Worm (Caenorhabditis elegans): Measurements from ENCODE around the gene mrps-2.

mrps-2 gene

ce11 chrV:8434400-8434827, 31.1 kb upstream of the mrps-2 start:
- TF ChIP-seq sea-1 (GFP tag; conservative IDR thresholded peaks at IDR 0.05) (no peak), B0310.2 (tag; optimal IDR thresholded peaks at IDR 0.05) (no peak), ceh-36 (tag; optimal IDR thresholded peaks at IDR 0.05) (no peak), ets-7 (tag; optimal IDR thresholded peaks at IDR 0.05) (no peak), tbx-37 (GFP tag; conservative IDR thresholded peaks at IDR 0.05) (no peak), flt-1 (GFP tag; IDR thresholded peaks at IDR 0.05) (no peak), hmg-4 (GFP tag; optimal IDR thresholded peaks at IDR 0.05) (no peak), tra-4 (tag; optimal IDR thresholded peaks at IDR 0.05) (no peak), pes-1 (GFP tag; IDR thresholded peaks at IDR 0.05) (no peak), F13C5.2 (tag; optimal IDR thresholded peaks at IDR 0.05) (no peak), hnd-1 (tag; optimal IDR thresholded peaks at IDR 0.05) (no peak), aly-1 (tag; optimal IDR thresholded peaks at IDR 0.05) (no peak), ama-1 (optimal IDR thresholded peaks at IDR 0.05) (no peak), tbx-11 (GFP tag; IDR thresholded peaks at IDR 0.05) (no peak), scrt-1 (GFP tag; IDR thresholded peaks at IDR 0.05) (no peak), ceh-13 (GFP tag; optimal IDR thresholded peaks at IDR 0.05) (no peak), hmbx-1 (tag; optimal IDR thresholded peaks at IDR 0.05) (no peak)

ce11 chrV:8435292-8435691, 30.2 kb upstream of the mrps-2 start:
- TF ChIP-seq ets-7 (tag; optimal IDR thresholded peaks at IDR 0.05) (no peak), hnd-1 (tag; optimal IDR thresholded peaks at IDR 0.05) (no peak), hmbx-1 (tag; optimal IDR thresholded peaks at IDR 0.05) (no peak), ama-1 (optimal IDR thresholded peaks at IDR 0.05) (no peak), ceh-13 (GFP tag; optimal IDR thresholded peaks at IDR 0.05) (no peak), tbx-37 (GFP tag; conservative IDR thresholded peaks at IDR 0.05) (no peak), pes-1 (GFP tag; IDR thresholded peaks at IDR 0.05) (no peak), ceh-36 (tag; optimal IDR thresholded peaks at IDR 0.05) (no peak), flt-1 (GFP tag; IDR thresholded peaks at IDR 0.05) (no peak), scrt-1 (GFP tag; IDR thresholded peaks at IDR 0.05) (no peak), hmg-4 (GFP tag; optimal IDR thresholded peaks at IDR 0.05) (no peak), aly-1 (tag; optimal IDR thresholded peaks at IDR 0.05) (no peak), tbx-11 (GFP tag; IDR thresholded peaks at IDR 0.05) (no peak), F13C5.2 (tag; optimal IDR thresholded peaks at IDR 0.05) (no peak), tra-4 (tag; optimal IDR thresholded peaks at IDR 0.05) (no peak), sea-1 (GFP tag; conservative IDR thresholded peaks at IDR 0.05) (no peak), B0310.2 (tag; optimal IDR thresholded peaks at IDR 0.05) (no peak)

DNA sequence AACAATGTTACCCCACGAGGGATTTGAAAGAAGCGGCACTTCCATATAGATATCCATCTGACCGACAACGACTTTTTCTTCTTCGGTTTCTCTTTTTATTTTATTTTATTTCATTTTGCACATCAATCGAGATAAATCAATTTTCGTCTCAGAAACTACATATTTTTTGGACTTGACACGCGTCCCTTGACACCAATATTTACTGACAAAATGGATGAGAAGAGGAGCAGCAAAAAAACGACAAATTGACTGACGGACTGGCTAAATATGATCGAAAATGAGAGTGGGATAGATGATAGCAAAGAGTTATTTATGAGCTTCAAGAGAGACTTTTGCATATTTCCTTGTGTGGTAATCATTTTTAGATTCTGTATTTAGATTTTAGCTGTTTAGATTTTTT, 28.1 kb upstream of the mrps-2 start:
- TF ChIP-seq B0310.2 (tag; optimal IDR thresholded peaks at IDR 0.05) (no peak), F13C5.2 (tag; optimal IDR thresholded peaks at IDR 0.05) (no peak), scrt-1 (GFP tag; IDR thresholded peaks at IDR 0.05) (no peak), tra-4 (tag; optimal IDR thresholded peaks at IDR 0.05) (no peak), hmg-4 (GFP tag; optimal IDR thresholded peaks at IDR 0.05) (no peak), pes-1 (GFP tag; IDR thresholded peaks at IDR 0.05) (no peak), aly-1 (tag; optimal IDR thresholded peaks at IDR 0.05) (no peak), ets-7 (tag; optimal IDR thresholded peaks at IDR 0.05) (no peak), tbx-11 (GFP tag; IDR thresholded peaks at IDR 0.05) (no peak), ceh-36 (tag; optimal IDR thresholded peaks at IDR 0.05) (no peak), sea-1 (GFP tag; conservative IDR thresholded peaks at IDR 0.05) (no peak), tbx-37 (GFP tag; conservative IDR thresholded peaks at IDR 0.05) (no peak)

- no peak for TF ChIP-seq B0310.2 (tag; optimal IDR thresholded peaks at IDR 0.05)
- TF ChIP-seq ceh-36 (tag; optimal IDR thresholded peaks at IDR 0.05): no peak
- no peak for TF ChIP-seq pes-1 (GFP tag; IDR thresholded peaks at IDR 0.05)
- TF ChIP-seq tbx-11 (GFP tag; IDR thresholded peaks at IDR 0.05): no peak
- TF ChIP-seq hmg-4 (GFP tag; optimal IDR thresholded peaks at IDR 0.05): no peak
- TF ChIP-seq ets-7 (tag; optimal IDR thresholded peaks at IDR 0.05): no peak
- no peak for TF ChIP-seq ceh-13 (GFP tag; optimal IDR thresholded peaks at IDR 0.05)
- TF ChIP-seq flt-1 (GFP tag; IDR thresholded peaks at IDR 0.05): no peak
- TF ChIP-seq aly-1 (tag; optimal IDR thresholded peaks at IDR 0.05): no peak
- TF ChIP-seq scrt-1 (GFP tag; IDR thresholded peaks at IDR 0.05): no peak
- TF ChIP-seq tbx-37 (GFP tag; conservative IDR thresholded peaks at IDR 0.05): no peak
- no peak for TF ChIP-seq tra-4 (tag; optimal IDR thresholded peaks at IDR 0.05)
- no peak for TF ChIP-seq hmbx-1 (tag; optimal IDR thresholded peaks at IDR 0.05)
- TF ChIP-seq hnd-1 (tag; optimal IDR thresholded peaks at IDR 0.05): no peak
- no peak for TF ChIP-seq ama-1 (optimal IDR thresholded peaks at IDR 0.05)
These were observed 21.1 kb upstream of the mrps-2 start, which contains the start of gene lmd-3 for ce11 chrV:8444357-8444856. lmd-3 (minus strand) TSS chrV:8444806.

DNA sequence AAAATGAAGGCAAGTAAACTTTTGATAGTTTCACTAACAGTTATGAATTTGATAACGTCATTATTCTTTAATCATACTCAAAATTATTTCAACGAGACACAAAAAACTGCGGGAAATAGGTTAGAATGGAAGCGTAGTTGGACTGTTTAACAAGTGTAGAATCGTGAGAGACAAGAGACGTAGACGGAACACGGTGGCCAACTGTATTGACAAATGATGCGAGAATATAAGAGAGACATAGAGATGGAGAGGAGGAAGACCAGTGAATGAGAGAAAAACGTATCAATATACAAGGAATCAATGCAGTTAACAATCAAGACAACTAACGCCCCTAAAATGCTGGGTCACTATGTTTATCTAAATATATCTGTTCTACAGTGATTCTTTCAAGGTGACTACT, 19.9 kb upstream of the mrps-2 start:
- TF ChIP-seq aly-1 (tag; optimal IDR thresholded peaks at IDR 0.05): no peak
- TF ChIP-seq F13C5.2 (tag; optimal IDR thresholded peaks at IDR 0.05): no peak
- no peak for TF ChIP-seq ets-7 (tag; optimal IDR thresholded peaks at IDR 0.05)
- TF ChIP-seq sea-1 (GFP tag; conservative IDR thresholded peaks at IDR 0.05): no peak
- no peak for TF ChIP-seq ceh-36 (tag; optimal IDR thresholded peaks at IDR 0.05)
- TF ChIP-seq ceh-13 (GFP tag; optimal IDR thresholded peaks at IDR 0.05): no peak
- TF ChIP-seq hnd-1 (tag; optimal IDR thresholded peaks at IDR 0.05): no peak
- TF ChIP-seq tra-4 (tag; optimal IDR thresholded peaks at IDR 0.05): no peak
- no peak for TF ChIP-seq hmg-4 (GFP tag; optimal IDR thresholded peaks at IDR 0.05)
- no peak for TF ChIP-seq pes-1 (GFP tag; IDR thresholded peaks at IDR 0.05)
- no peak for TF ChIP-seq scrt-1 (GFP tag; IDR thresholded peaks at IDR 0.05)
- TF ChIP-seq tbx-37 (GFP tag; conservative IDR thresholded peaks at IDR 0.05): no peak
- TF ChIP-seq B0310.2 (tag; optimal IDR thresholded peaks at IDR 0.05): no peak
- no peak for TF ChIP-seq ama-1 (optimal IDR thresholded peaks at IDR 0.05)

- no peak for TF ChIP-seq tra-4 (tag; optimal IDR thresholded peaks at IDR 0.05)
- TF ChIP-seq aly-1 (tag; optimal IDR thresholded peaks at IDR 0.05): no peak
These were observed 17.6 kb upstream of the mrps-2 start, which contains the start of gene T23B12.5 for ce11 chrV:8447928-8448327. T23B12.5 (minus strand) TSS chrV:8448028.

ce11 chrV:8449241-8449640, 16.2 kb upstream of the mrps-2 start:
- TF ChIP-seq hmbx-1 (tag; optimal IDR thresholded peaks at IDR 0.05): no peak
- no peak for TF ChIP-seq ceh-36 (tag; optimal IDR thresholded peaks at IDR 0.05)
- TF ChIP-seq scrt-1 (GFP tag; IDR thresholded peaks at IDR 0.05): no peak
- TF ChIP-seq ets-7 (tag; optimal IDR thresholded peaks at IDR 0.05): no peak
- no peak for TF ChIP-seq aly-1 (tag; optimal IDR thresholded peaks at IDR 0.05)
- no peak for TF ChIP-seq F13C5.2 (tag; optimal IDR thresholded peaks at IDR 0.05)
- no peak for TF ChIP-seq hmg-4 (GFP tag; optimal IDR thresholded peaks at IDR 0.05)
- TF ChIP-seq hnd-1 (tag; optimal IDR thresholded peaks at IDR 0.05): no peak
- TF ChIP-seq pes-1 (GFP tag; IDR thresholded peaks at IDR 0.05): no peak
- TF ChIP-seq ceh-13 (GFP tag; optimal IDR thresholded peaks at IDR 0.05): no peak
